Worm (Caenorhabditis elegans) whole organism, mixed stage, embryonic: Measurements from ENCODE around the gene csn-3.

ENCODE experiments used
- ceh-43 ChIP-seq: fragments of 200-800 bp; sonication (Bioruptor generic); optimal IDR thresholded peaks from 2 replicates; lab custom pipeline; 2018; ENCODE audit warnings: mild to moderate bottlenecking, missing genetic modification characterization, moderate library complexity, missing compliant biosample characterization
- elt-3 ChIP-seq: fragments of 150-350 bp; optimal IDR thresholded peaks from 2 replicates; lab custom pipeline; 2014; ENCODE audit warnings: missing biosample characterization, missing genetic modification characterization
- lin-32 ChIP-seq: fragments of 200-800 bp; sonication (Bioruptor generic); optimal IDR thresholded peaks from 2 replicates; lab custom pipeline; 2018; ENCODE audit warnings: mild to moderate bottlenecking, missing genetic modification characterization, missing compliant biosample characterization
- nhr-12 ChIP-seq: fragments of 150-350 bp; optimal IDR thresholded peaks from 2 replicates; lab custom pipeline; 2014; ENCODE audit warnings: missing biosample characterization, missing genetic modification characterization
- nhr-237 ChIP-seq: fragments of 150-350 bp; optimal IDR thresholded peaks from 2 replicates; lab custom pipeline; 2014; ENCODE audit warnings: missing biosample characterization, missing genetic modification characterization
- snpc-4 ChIP-seq: fragments of 150-350 bp; optimal IDR thresholded peaks from 2 replicates; lab custom pipeline; 2014; ENCODE audit warnings: missing biosample characterization, missing genetic modification characterization
- tbx-8 ChIP-seq: fragments of 200-800 bp; sonication (Bioruptor generic); optimal IDR thresholded peaks from 2 replicates; lab custom pipeline; 2018; ENCODE audit warnings: mild to moderate bottlenecking, missing genetic modification characterization, moderate library complexity, missing compliant biosample characterization
- unc-62 ChIP-seq: fragments of 150-350 bp; optimal IDR thresholded peaks from 2 replicates; lab custom pipeline; 2014; ENCODE audit warnings: missing biosample characterization, missing genetic modification reagents, missing genetic modification characterization
- ztf-11 ChIP-seq: fragments of 150-350 bp; optimal IDR thresholded peaks from 2 replicates; lab custom pipeline; 2014; ENCODE audit warnings: missing biosample characterization, missing genetic modification characterization

DNA sequence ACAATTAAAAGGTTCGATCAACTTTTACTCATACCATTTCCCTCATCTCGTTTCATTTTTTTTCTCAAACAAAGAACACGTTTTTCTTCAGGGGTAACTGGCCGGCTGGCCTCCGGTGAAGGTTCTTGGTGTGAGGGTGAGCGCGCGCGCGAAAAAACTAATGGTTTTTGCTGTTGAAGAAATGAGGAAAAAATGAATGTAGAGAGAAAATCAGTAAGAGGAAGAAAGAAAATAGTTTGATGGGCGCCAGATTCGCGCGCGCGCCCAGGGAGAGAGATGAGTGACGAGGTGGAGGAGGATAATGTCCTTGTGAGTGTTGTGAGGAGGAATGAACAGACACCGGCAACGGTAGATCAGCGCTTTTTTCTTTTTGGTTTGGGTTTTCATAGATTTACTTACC is 23.5 kb upstream of the csn-3 start:
- TF ChIP-seq unc-62: no peak
- TF ChIP-seq snpc-4 (tag; lab: Kevin White, UChicago): no peak
- TF ChIP-seq ztf-11 (tag; lab: Kevin White, UChicago): no peak
- TF ChIP-seq ceh-43 (GFP tag; lab: Kevin White, UChicago): no peak
- no peak for TF ChIP-seq nhr-237 (tag; lab: Kevin White, UChicago)
- no peak for TF ChIP-seq elt-3 (tag; lab: Kevin White, UChicago)
- no peak for TF ChIP-seq lin-32 (GFP tag; lab: Kevin White, UChicago)
- no peak for TF ChIP-seq nhr-12 (tag; lab: Kevin White, UChicago)
- TF ChIP-seq tbx-8: no peak
